Fruit fly (Drosophila melanogaster) whole organism, embryonic: ENCODE measurements around the gene CG15483.

ENCODE experiments used
- Asciz ChIP-seq: fragments of 200-800 bp; sonication (Bioruptor generic); optimal IDR thresholded peaks from 2 replicates; lab custom pipeline; 2017; ENCODE audit warnings: missing biosample characterization, mild to moderate bottlenecking, missing genetic modification characterization, missing genetic modification reagents
- CG10267 ChIP-seq: fragments of 200-800 bp; sonication (Bioruptor generic); optimal IDR thresholded peaks from 2 replicates; lab custom pipeline; 2018; ENCODE audit warnings: missing biosample characterization, mild to moderate bottlenecking, missing genetic modification characterization, moderate library complexity
- CG10321 ChIP-seq: fragments of 200-800 bp; sonication (Bioruptor generic); IDR thresholded peaks from 2 replicates; pipeline ENCODE4 v1.3.6; 2022; ENCODE audit warnings: missing biosample characterization, missing genetic modification characterization
- CG11456 ChIP-seq: fragments of 200-800 bp; sonication (Bioruptor generic); IDR thresholded peaks from 3 replicates; pipeline ENCODE4 v1.3.6; 2022; ENCODE audit warnings: missing biosample characterization, missing genetic modification characterization
- CG12942 ChIP-seq: fragments of 200-800 bp; sonication (Bioruptor generic); optimal IDR thresholded peaks from 3 replicates; lab custom pipeline; 2016; ENCODE audit warnings: missing biosample characterization, missing genetic modification characterization
- CG13424 ChIP-seq: fragments of 200-800 bp; sonication (Bioruptor generic); optimal IDR thresholded peaks from 2 replicates; lab custom pipeline; 2019; ENCODE audit warnings: missing biosample characterization, mild to moderate bottlenecking, missing genetic modification characterization, moderate library complexity
- CG14014 ChIP-seq: fragments of 200-800 bp; sonication (Bioruptor generic); IDR thresholded peaks from 2 replicates; pipeline ENCODE4 v1.3.6; 2022; ENCODE audit warnings: missing biosample characterization, missing genetic modification characterization
- CG1529 ChIP-seq: fragments of 200-800 bp; sonication (Bioruptor generic); optimal IDR thresholded peaks from 3 replicates; lab custom pipeline; 2018; ENCODE audit warnings: missing biosample characterization, missing genetic modification characterization
- CG16779 ChIP-seq: fragments of 200-800 bp; sonication (Bioruptor generic); IDR thresholded peaks from 2 replicates; pipeline ENCODE4 v1.3.6; 2022; ENCODE audit warnings: missing biosample characterization, missing genetic modification characterization
- CG2199 ChIP-seq: fragments of 200-800 bp; sonication (Bioruptor generic); IDR thresholded peaks from 3 replicates; pipeline ENCODE4 v1.3.6; 2022; ENCODE audit warnings: missing biosample characterization, missing genetic modification characterization
- CG2678 ChIP-seq: fragments of 200-800 bp; sonication (Bioruptor generic); optimal IDR thresholded peaks from 3 replicates; lab custom pipeline; 2019; ENCODE audit warnings: missing biosample characterization, mild to moderate bottlenecking, missing genetic modification characterization, moderate library complexity
- CG2712 ChIP-seq: fragments of 200-800 bp; optimal IDR thresholded peaks from 3 replicates; lab custom pipeline; 2019; ENCODE audit warnings: missing biosample characterization, mild to moderate bottlenecking, missing genetic modification characterization, moderate library complexity
- CG3163 ChIP-seq: fragments of 200-800 bp; sonication (Bioruptor generic); optimal IDR thresholded peaks from 3 replicates; lab custom pipeline; 2016; ENCODE audit warnings: missing biosample characterization, missing genetic modification characterization
- CG33557 ChIP-seq: fragments of 200-800 bp; sonication (Bioruptor generic); optimal IDR thresholded peaks from 2 replicates; lab custom pipeline; 2019; ENCODE audit warnings: missing biosample characterization, mild to moderate bottlenecking, missing genetic modification characterization, moderate library complexity
- CG4282 ChIP-seq: fragments of 200-800 bp; sonication (Bioruptor generic); optimal IDR thresholded peaks from 2 replicates; lab custom pipeline; 2016; ENCODE audit warnings: missing biosample characterization, missing genetic modification characterization
- CG4404 ChIP-seq: fragments of 200-800 bp; sonication (Bioruptor generic); IDR thresholded peaks from 2 replicates; pipeline ENCODE4 v1.3.6; 2022; ENCODE audit warnings: missing biosample characterization, missing genetic modification characterization
- CG5953 ChIP-seq: fragments of 200-800 bp; sonication (Bioruptor generic); IDR thresholded peaks from 2 replicates; pipeline ENCODE4 v1.3.6; 2022; ENCODE audit warnings: missing biosample characterization, missing genetic modification characterization
- CG6272 ChIP-seq: fragments of 200-800 bp; sonication (Bioruptor generic); IDR thresholded peaks from 2 replicates; pipeline ENCODE4 v1.3.6; 2022; ENCODE audit warnings: missing biosample characterization, missing genetic modification characterization
- CG6791 ChIP-seq: fragments of 200-800 bp; sonication (Bioruptor generic); IDR thresholded peaks from 3 replicates; pipeline ENCODE4 v1.3.6; 2022; ENCODE audit warnings: missing biosample characterization, missing genetic modification characterization; ENCODE audit not compliant: partially characterized antibody
- CG7357 ChIP-seq: fragments of 200-800 bp; sonication (Bioruptor generic); IDR thresholded peaks from 3 replicates; pipeline ENCODE4 v1.3.6; 2022; ENCODE audit warnings: missing biosample characterization, missing genetic modification characterization
- CG8944 ChIP-seq: fragments of 200-800 bp; sonication (Bioruptor generic); optimal IDR thresholded peaks from 3 replicates; lab custom pipeline; 2016; ENCODE audit warnings: missing biosample characterization, missing genetic modification characterization
- CG9609 ChIP-seq: fragments of 200-800 bp; sonication (Bioruptor generic); optimal IDR thresholded peaks from 3 replicates; lab custom pipeline; 2016; ENCODE audit warnings: missing biosample characterization, missing genetic modification characterization
- CG9876 ChIP-seq: fragments of 200-800 bp; sonication (Bioruptor generic); optimal IDR thresholded peaks from 2 replicates; lab custom pipeline; 2016; ENCODE audit warnings: missing biosample characterization, missing genetic modification characterization
- E2f1 ChIP-seq: fragments of 200-800 bp; sonication (Bioruptor generic); IDR thresholded peaks from 2 replicates; pipeline ENCODE4 v1.3.6; 2022; ENCODE audit warnings: missing biosample characterization, missing genetic modification characterization
- E2f2 ChIP-seq: fragments of 200-800 bp; sonication (Bioruptor generic); IDR thresholded peaks from 2 replicates; pipeline ENCODE4 v1.3.6; 2022; ENCODE audit warnings: missing biosample characterization, missing genetic modification characterization
- Gsc ChIP-seq: fragments of 200-800 bp; sonication (Bioruptor generic); IDR thresholded peaks from 2 replicates; pipeline ENCODE4 v1.3.6; 2022; ENCODE audit warnings: missing biosample characterization, missing genetic modification characterization
- H15 ChIP-seq: fragments of 200-800 bp; sonication (Bioruptor generic); IDR thresholded peaks from 3 replicates; pipeline ENCODE4 v1.3.6; 2022; ENCODE audit warnings: missing biosample characterization, missing genetic modification characterization
- H2.0 ChIP-seq: fragments of 200-800 bp; sonication (Bioruptor generic); IDR thresholded peaks from 2 replicates; pipeline ENCODE4 v1.3.6; 2022; ENCODE audit warnings: missing biosample characterization, missing genetic modification characterization
- Optix ChIP-seq: fragments of 200-800 bp; sonication (Bioruptor generic); IDR thresholded peaks from 3 replicates; pipeline ENCODE4 v1.3.6; 2022; ENCODE audit warnings: missing biosample characterization, missing genetic modification characterization
- PHDP ChIP-seq: fragments of 200-800 bp; sonication (Bioruptor generic); optimal IDR thresholded peaks from 3 replicates; lab custom pipeline; 2018; ENCODE audit warnings: missing biosample characterization, mild to moderate bottlenecking, missing genetic modification characterization, moderate library complexity
- Spps ChIP-seq: fragments of 200-800 bp; sonication (Bioruptor generic); optimal IDR thresholded peaks from 2 replicates; lab custom pipeline; 2018; ENCODE audit warnings: missing biosample characterization, mild to moderate bottlenecking, missing genetic modification characterization
- Ssrp ChIP-seq: fragments of 200-800 bp; sonication (Bioruptor generic); optimal IDR thresholded peaks from 2 replicates; lab custom pipeline; 2018; ENCODE audit warnings: missing biosample characterization, mild to moderate bottlenecking, missing genetic modification characterization, moderate library complexity
- aop ChIP-seq: fragments of 200-800 bp; sonication (Bioruptor generic); IDR thresholded peaks from 2 replicates; pipeline ENCODE4 v1.3.6; 2022; ENCODE audit warnings: missing biosample characterization, missing genetic modification characterization
- ash1 ChIP-seq: fragments of 200-800 bp; sonication (Bioruptor generic); optimal IDR thresholded peaks from 2 replicates; lab custom pipeline; 2018; ENCODE audit warnings: missing biosample characterization, mild to moderate bottlenecking, missing genetic modification characterization
- chinmo ChIP-seq: fragments of 200-800 bp; sonication (Bioruptor generic); IDR thresholded peaks from 4 replicates; pipeline ENCODE4 v1.3.6; 2022; ENCODE audit warnings: missing biosample characterization, missing genetic modification characterization; ENCODE audit not compliant: partially characterized antibody
- danr ChIP-seq: fragments of 200-800 bp; sonication (Bioruptor generic); IDR thresholded peaks from 2 replicates; pipeline ENCODE4 v1.3.6; 2022; ENCODE audit warnings: missing biosample characterization, missing genetic modification characterization
- dpn ChIP-seq, 2 experiments: fragments of 200-800 bp; sonication (Bioruptor generic); optimal IDR thresholded peaks; 3 replicates each; lab custom pipeline; 2016; ENCODE audit warnings: missing biosample characterization in 2 of 2, missing genetic modification characterization in 2 of 2
- fru ChIP-seq: fragments of >200 bp; optimal IDR thresholded peaks from 2 replicates; lab custom pipeline; 2017
- jumu ChIP-seq: fragments of 200-800 bp; sonication (Bioruptor generic); optimal IDR thresholded peaks from 3 replicates; lab custom pipeline; 2016; ENCODE audit warnings: missing biosample characterization, missing genetic modification characterization
- maf-S ChIP-seq: fragments of 200-800 bp; sonication (Bioruptor generic); optimal IDR thresholded peaks from 2 replicates; lab custom pipeline; 2016; ENCODE audit warnings: missing biosample characterization, missing genetic modification characterization
- mam ChIP-seq: fragments of 200-800 bp; sonication (Bioruptor generic); optimal IDR thresholded peaks from 3 replicates; lab custom pipeline; 2016; ENCODE audit warnings: missing biosample characterization, missing genetic modification characterization
- phol ChIP-seq: fragments of 200-800 bp; sonication (Bioruptor generic); optimal IDR thresholded peaks from 3 replicates; lab custom pipeline; 2018; ENCODE audit warnings: missing biosample characterization, mild to moderate bottlenecking, missing genetic modification characterization, moderate library complexity
- prd ChIP-seq, 3 experiments: fragments of >200 bp in 2 of 3; fragments of 200-800 bp in 1 of 3; sonication (Bioruptor generic) in 1 of 3; optimal IDR thresholded peaks in 2 of 3; IDR thresholded peaks in 1 of 3; 2 replicates in 2 of 3; 3 replicates in 1 of 3; pipeline versions ENCODE4 v1.3.6 to Lab custom; 2017 to 2022; ENCODE audit warnings: missing biosample characterization in 1 of 3, missing genetic modification characterization in 1 of 3
- sd ChIP-seq: fragments of 200-800 bp; sonication (Bioruptor generic); optimal IDR thresholded peaks from 3 replicates; lab custom pipeline; 2018; ENCODE audit warnings: missing biosample characterization, mild to moderate bottlenecking, missing genetic modification characterization, moderate library complexity
- shn ChIP-seq: fragments of 200-800 bp; sonication (Bioruptor generic); optimal IDR thresholded peaks from 3 replicates; lab custom pipeline; 2016; ENCODE audit warnings: missing biosample characterization, missing genetic modification characterization
- stc ChIP-seq: fragments of 200-800 bp; sonication (Bioruptor generic); IDR thresholded peaks from 2 replicates; pipeline ENCODE4 v1.3.6; 2022; ENCODE audit warnings: missing biosample characterization, missing genetic modification characterization
- stwl ChIP-seq: fragments of 200-800 bp; sonication (Bioruptor generic); optimal IDR thresholded peaks from 3 replicates; lab custom pipeline; 2018; ENCODE audit warnings: missing biosample characterization, mild to moderate bottlenecking, missing genetic modification characterization, moderate library complexity
- tap ChIP-seq: fragments of 200-800 bp; optimal IDR thresholded peaks from 3 replicates; lab custom pipeline; 2019; ENCODE audit warnings: missing biosample characterization, mild to moderate bottlenecking, missing genetic modification characterization, moderate library complexity
- twi ChIP-seq: fragments of 200-800 bp; optimal IDR thresholded peaks from 2 replicates; lab custom pipeline; 2019; ENCODE audit warnings: missing biosample characterization, mild to moderate bottlenecking, missing genetic modification characterization, moderate library complexity
- wor ChIP-seq: fragments of 200-800 bp; sonication (Bioruptor generic); IDR thresholded peaks from 2 replicates; pipeline ENCODE4 v1.3.6; 2022; ENCODE audit warnings: missing biosample characterization, missing genetic modification characterization
- z ChIP-seq: fragments of 200-800 bp; sonication (Bioruptor generic); IDR thresholded peaks from 3 replicates; pipeline ENCODE4 v1.3.6; 2022; ENCODE audit warnings: missing biosample characterization, missing genetic modification characterization

The CG15483 gene

DNA sequence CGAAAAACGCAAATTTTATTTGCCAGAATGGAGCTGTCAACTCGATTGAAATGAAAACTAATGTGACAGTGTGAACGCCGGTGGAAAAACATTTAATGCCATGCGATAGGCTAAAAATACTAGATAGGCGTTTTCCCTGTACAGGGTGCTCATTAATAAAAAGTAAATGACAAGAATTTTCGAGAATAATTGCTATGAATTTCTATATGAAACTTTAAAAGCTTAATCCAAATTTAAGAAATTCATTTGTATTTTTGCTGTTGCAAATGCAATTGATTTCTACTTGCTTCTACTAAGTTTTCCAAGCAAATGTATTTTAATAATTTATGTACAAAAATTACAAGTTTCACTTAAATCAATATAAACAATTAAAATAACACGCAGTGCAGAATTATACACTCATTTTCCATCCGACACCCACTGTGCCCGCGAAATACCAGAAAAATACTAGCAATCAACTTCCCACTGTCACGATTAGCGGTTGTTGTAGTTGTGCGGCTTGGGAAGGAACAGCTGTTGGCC lies 39.8 kb downstream of the CG15483 start, which contains the start of gene Pih1D1 (continued):
- TF ChIP-seq CG12942 (peak; percentile 93), Spps (tag; lab: Kevin White, UChicago) (peak; percentile 89), CG33557 (GFP tag; lab: Kevin White, UChicago) (peak; percentile 91), tap (tag; lab: Kevin White, UChicago) (peak; percentile 85), phol (tag; lab: Kevin White, UChicago) (peak; percentile 98), CG16779 (peak; percentile 72), Optix (peak; percentile 78; the same call in 2 of the 3 replicates), CG2678 (peak; percentile 97), CG3163 (GFP tag; lab: Kevin White, UChicago) (peak; percentile 68), H2.0 (peak; percentile 92), CG9609 (GFP tag; lab: Kevin White, UChicago) (peak; percentile 93), CG8944 (GFP tag; lab: Kevin White, UChicago) (peak; percentile 92), CG5953 (GFP tag; lab: Robert Waterston, UW) (peak; percentile 84), CG13424 (tag; lab: Kevin White, UChicago) (peak; percentile 96), sd (no peak), ash1 (GFP tag; lab: Kevin White, UChicago) (peak; percentile 39), Gsc (GFP tag; lab: Robert Waterston, UW) (peak; percentile 87), jumu (GFP tag; lab: Kevin White, UChicago) (peak; percentile 90), Ssrp (tag; lab: Kevin White, UChicago) (peak; percentile 96), CG2199 (GFP tag; lab: Robert Waterston, UW) (peak; percentile 85), E2f1 (GFP tag; lab: Robert Waterston, UW) (peak; percentile 95), CG2712 (peak; percentile 97), z (GFP tag; lab: Robert Waterston, UW) (0 out of 3 replicates have a peak, but pooled peaks have one; percentile 36), CG9876 (GFP tag; lab: Kevin White, UChicago) (peak; percentile 88), shn (GFP tag; lab: Kevin White, UChicago) (peak; percentile 91), E2f2 (peak; percentile 78), CG11456 (GFP tag; lab: Robert Waterston, UW) (peak; percentile 95), aop (GFP tag; lab: Robert Waterston, UW) (0 out of 2 replicates have a peak, but pooled peaks have one; percentile 43), maf-S (GFP tag; lab: Kevin White, UChicago) (peak; percentile 92), twi (tag; lab: Kevin White, UChicago) (peak; percentile 93), prd (optimal IDR thresholded peaks at IDR 0.05; lab: Kevin White, UChicago) (no peak), prd (GFP tag; IDR thresholded peaks at IDR 0.05; lab: Robert Waterston, UW) (peak; percentile 97), CG7357 (GFP tag; lab: Robert Waterston, UW) (peak; percentile 93), Asciz (peak; percentile 90), CG6791 (0 out of 3 replicates have a peak, but pooled peaks have one; percentile 14), fru (lab: Kevin White, UChicago) (no peak), CG1529 (GFP tag; lab: Kevin White, UChicago) (peak; percentile 86), danr (GFP tag; lab: Robert Waterston, UW) (peak; percentile 93), CG4404 (peak; percentile 97), stc (GFP tag; lab: Robert Waterston, UW) (peak; percentile 95), CG14014 (GFP tag; lab: Robert Waterston, UW) (peak; percentile 96), chinmo (GFP tag; lab: Robert Waterston, UW) (no peak), mam (GFP tag; lab: Kevin White, UChicago) (peak; percentile 96), CG10267 (tag; lab: Kevin White, UChicago) (peak; percentile 89), wor (GFP tag; lab: Robert Waterston, UW) (peak; percentile 96), PHDP (peak; percentile 92), CG4282 (GFP tag; lab: Kevin White, UChicago) (peak; percentile 78), H15 (peak; percentile 94), dpn (GFP tag; optimal IDR thresholded peaks at IDR 0.05; lab: Kevin White, UChicago) (peak; percentile 94 to 95), CG10321 (GFP tag; lab: Robert Waterston, UW) (peak; percentile 73), CG6272 (GFP tag; lab: Robert Waterston, UW) (peak; percentile 94), stwl (tag; lab: Kevin White, UChicago) (peak; percentile 67)
